ENCODE assay signal across 2 fruit fly cellular contexts in genomic region chrX:19146421-19146952, dm6.
TF ChIP-seq lines count a peak whose summit lies in the region.

No protein-coding gene starts in this region.

TF ChIP-seq in whole organism, embryonic, 481 proteins besides CTCF, POLR2A, EP300 and RAD21 (continued from another document and continues in another):
- TF ChIP-seq lilli (GFP tag; optimal IDR thresholded peaks at IDR 0.05; lab: Kevin White, UChicago) (peak; percentile 54), gro (GFP tag; optimal IDR thresholded peaks at IDR 0.05; lab: Kevin White, UChicago) (peak; percentile 51), vvl (GFP tag; IDR thresholded peaks at IDR 0.05; lab: Robert Waterston, UW) (0 out of 2 replicates have a peak, but pooled peaks have one; percentile 24), HmgZ (tag; optimal IDR thresholded peaks at IDR 0.05; lab: Kevin White, UChicago) (peak; percentile 8), CG30431 (GFP tag; optimal IDR thresholded peaks at IDR 0.05; lab: Kevin White, UChicago) (peak; percentile 10), pan (optimal IDR thresholded peaks at IDR 0.05; lab: Kevin White, UChicago) (no peak), pan (GFP tag; optimal IDR thresholded peaks at IDR 0.05 in 1 of 2, IDR thresholded peaks at IDR 0.05 in 1 of 2) (peak in 1 of 2 experiments; percentile 5), ind (GFP tag; optimal IDR thresholded peaks at IDR 0.05; lab: Kevin White, UChicago) (peak; percentile 30), Hsf (GFP tag; optimal IDR thresholded peaks at IDR 0.05; lab: Kevin White, UChicago) (peak; percentile 43), croc (GFP tag; conservative IDR thresholded peaks at IDR 0.05; lab: Robert Waterston, UW) (no peak), pros (GFP tag; optimal IDR thresholded peaks at IDR 0.05; lab: Kevin White, UChicago) (peak; percentile 34), pnt (GFP tag; optimal IDR thresholded peaks at IDR 0.05; lab: Kevin White, UChicago) (peak; percentile 11), CG7786 (GFP tag; optimal IDR thresholded peaks at IDR 0.05; lab: Kevin White, UChicago) (peak; percentile 15), CG7839 (tag; optimal IDR thresholded peaks at IDR 0.05; lab: Kevin White, UChicago) (peak; percentile 68), nmo (GFP tag; optimal IDR thresholded peaks at IDR 0.05; lab: Kevin White, UChicago) (peak; percentile 75), Hr78 (GFP tag; optimal IDR thresholded peaks at IDR 0.05; lab: Kevin White, UChicago) (peak in 1 of 2 experiments; percentile 7), D19B (GFP tag; optimal IDR thresholded peaks at IDR 0.05; lab: Kevin White, UChicago) (peak; percentile 95), H2.0 (GFP tag; IDR thresholded peaks at IDR 0.05; lab: Robert Waterston, UW) (no peak), dpn (GFP tag; optimal IDR thresholded peaks at IDR 0.05; lab: Kevin White, UChicago) (peak; percentile 17 to 42), Eip74EF (GFP tag; optimal IDR thresholded peaks at IDR 0.05; lab: Kevin White, UChicago) (peak in 1 of 2 experiments; percentile 28), sob (GFP tag; IDR thresholded peaks at IDR 0.05; lab: Robert Waterston, UW) (no peak), Hr51 (GFP tag; optimal IDR thresholded peaks at IDR 0.05; lab: Kevin White, UChicago) (peak in 1 of 2 experiments; percentile 38), zfh1 (GFP tag; IDR thresholded peaks at IDR 0.05; lab: Robert Waterston, UW) (no peak), ERR (GFP tag; optimal IDR thresholded peaks at IDR 0.05; lab: Kevin White, UChicago) (no peak), mld (GFP tag; IDR thresholded peaks at IDR 0.05; lab: Robert Waterston, UW; ENCODE audit: partially characterized antibody) (no peak), CG7987 (GFP tag; optimal IDR thresholded peaks at IDR 0.05; lab: Kevin White, UChicago) (peak; percentile 15), CG13775 (GFP tag; optimal IDR thresholded peaks at IDR 0.05; lab: Kevin White, UChicago) (no peak), Oli (tag; optimal IDR thresholded peaks at IDR 0.05; lab: Kevin White, UChicago) (peak; percentile 33), chinmo (GFP tag; IDR thresholded peaks at IDR 0.05; lab: Robert Waterston, UW; ENCODE audit: partially characterized antibody) (0 out of 4 replicates have a peak, but pooled peaks have one; percentile 56), NFAT (GFP tag; IDR thresholded peaks at IDR 0.05; lab: Robert Waterston, UW) (no peak), CG4328 (GFP tag; optimal IDR thresholded peaks at IDR 0.05; lab: Kevin White, UChicago) (no peak), Nf-YC (tag; optimal IDR thresholded peaks at IDR 0.05; lab: Kevin White, UChicago) (peak; percentile 5), dysf (GFP tag; IDR thresholded peaks at IDR 0.05; lab: Robert Waterston, UW) (0 out of 3 replicates have a peak, but pooled peaks have one; percentile 48), HLH54F (GFP tag; optimal IDR thresholded peaks at IDR 0.05; lab: Kevin White, UChicago) (peak; percentile 8), CG6175 (GFP tag; IDR thresholded peaks at IDR 0.05; lab: Robert Waterston, UW) (peak; percentile 39; the same call in 1 of the 3 replicates), Hr3 (GFP tag; optimal IDR thresholded peaks at IDR 0.05; lab: Kevin White, UChicago) (peak; percentile 20), chm (GFP tag; IDR thresholded peaks at IDR 0.05; lab: Robert Waterston, UW) (0 out of 2 replicates have a peak, but pooled peaks have one; percentile 24), CG30403 (GFP tag; optimal IDR thresholded peaks at IDR 0.05; lab: Kevin White, UChicago) (peak; percentile 46), lmd (GFP tag; IDR thresholded peaks at IDR 0.05; lab: Robert Waterston, UW) (peak; percentile 32; the same call in 1 of the 2 replicates), CG14014 (GFP tag; IDR thresholded peaks at IDR 0.05; lab: Robert Waterston, UW) (peak; percentile 67; the same call in 1 of the 2 replicates), CG17328 (GFP tag; IDR thresholded peaks at IDR 0.05; lab: Robert Waterston, UW) (0 out of 2 replicates have a peak, but pooled peaks have one; percentile 12), Dad (GFP tag; optimal IDR thresholded peaks at IDR 0.05; lab: Kevin White, UChicago) (peak; percentile 53), Xrp1 (GFP tag; IDR thresholded peaks at IDR 0.05; lab: Robert Waterston, UW) (peak; percentile 52; the same call in 1 of the 2 replicates), CG9727 (GFP tag; optimal IDR thresholded peaks at IDR 0.05; lab: Kevin White, UChicago) (peak; percentile 27), NK7.1 (GFP tag; optimal IDR thresholded peaks at IDR 0.05; lab: Kevin White, UChicago) (peak; percentile 61), CG7928 (GFP tag; optimal IDR thresholded peaks at IDR 0.05; lab: Kevin White, UChicago) (no peak), Optix (GFP tag; IDR thresholded peaks at IDR 0.05; lab: Robert Waterston, UW) (0 out of 3 replicates have a peak, but pooled peaks have one; percentile 34), CG8478 (optimal IDR thresholded peaks at IDR 0.05; lab: Kevin White, UChicago) (peak; percentile 1), Rx (GFP tag; IDR thresholded peaks at IDR 0.05; lab: Robert Waterston, UW) (no peak), sim (GFP tag; IDR thresholded peaks at IDR 0.05; lab: Robert Waterston, UW) (no peak), CHES-1-like (GFP tag; optimal IDR thresholded peaks at IDR 0.05; lab: Kevin White, UChicago) (peak; percentile 3), jumu (GFP tag; optimal IDR thresholded peaks at IDR 0.05; lab: Kevin White, UChicago) (no peak), CG10209 (GFP tag; optimal IDR thresholded peaks at IDR 0.05; lab: Kevin White, UChicago) (peak; percentile 24), CG5180 (GFP tag; optimal IDR thresholded peaks at IDR 0.05; lab: Kevin White, UChicago) (peak; percentile 6), CG11504 (tag; optimal IDR thresholded peaks at IDR 0.05; lab: Kevin White, UChicago) (peak; percentile 35), lab (GFP tag; optimal IDR thresholded peaks at IDR 0.05; lab: Kevin White, UChicago) (peak; percentile 25), HLH3B (GFP tag; IDR thresholded peaks at IDR 0.05; lab: Robert Waterston, UW) (0 out of 2 replicates have a peak, but pooled peaks have one; percentile 16), hkb (optimal IDR thresholded peaks at IDR 0.05; lab: Kevin White, UChicago) (no peak), hkb (GFP tag; IDR thresholded peaks at IDR 0.05; lab: Robert Waterston, UW) (peak; percentile 17; the same call in 1 of the 2 replicates), gem (tag; optimal IDR thresholded peaks at IDR 0.05; lab: Kevin White, UChicago) (peak; percentile 56), Ets97D (GFP tag; optimal IDR thresholded peaks at IDR 0.05; lab: Kevin White, UChicago) (peak; percentile 13), Ets65A (GFP tag; lab: Kevin White, UChicago) (peak; percentile 97)

TF ChIP-seq in whole organism, prepupa, 60 proteins besides CTCF, POLR2A, EP300 and RAD21 (continued from another document):
- TF ChIP-seq CG11294 (GFP tag; IDR thresholded peaks at IDR 0.05; lab: Robert Waterston, UW): no peak
- TF ChIP-seq CG1621 (tag; optimal IDR thresholded peaks at IDR 0.05; lab: Kevin White, UChicago): no peak
- TF ChIP-seq CG15336 (GFP tag; IDR thresholded peaks at IDR 0.05; lab: Robert Waterston, UW): peak; percentile 46
- TF ChIP-seq pdm3 (GFP tag; optimal IDR thresholded peaks at IDR 0.05; lab: Kevin White, UChicago): peak; percentile 30
- peak; percentile 83 for TF ChIP-seq svp (GFP tag; lab: Kevin White, UChicago)
- TF ChIP-seq salr (GFP tag; optimal IDR thresholded peaks at IDR 0.05; lab: Kevin White, UChicago): peak in 1 of 2 experiments; percentile 40
- TF ChIP-seq CG11902 (GFP tag; optimal IDR thresholded peaks at IDR 0.05; lab: Kevin White, UChicago): no peak
- peak; percentile 35 for TF ChIP-seq net (GFP tag; optimal IDR thresholded peaks at IDR 0.05; lab: Kevin White, UChicago)
- TF ChIP-seq CG32006 (GFP tag; optimal IDR thresholded peaks at IDR 0.05; lab: Kevin White, UChicago): peak; percentile 78
- no peak for TF ChIP-seq Ets96B (tag; optimal IDR thresholded peaks at IDR 0.05; lab: Kevin White, UChicago)
- peak in 1 of 2 experiments; percentile 6 for TF ChIP-seq ss (GFP tag; optimal IDR thresholded peaks at IDR 0.05; lab: Kevin White, UChicago)
- no peak for TF ChIP-seq fd85E (GFP tag; optimal IDR thresholded peaks at IDR 0.05; lab: Kevin White, UChicago)
- TF ChIP-seq CG6808 (GFP tag; optimal IDR thresholded peaks at IDR 0.05; lab: Kevin White, UChicago): no peak
- TF ChIP-seq esn (GFP tag; optimal IDR thresholded peaks at IDR 0.05; lab: Kevin White, UChicago): peak; percentile 37
- peak; percentile 58 for TF ChIP-seq CG4318 (GFP tag; optimal IDR thresholded peaks at IDR 0.05; lab: Kevin White, UChicago)
- peak; percentile 9 for TF ChIP-seq Smox (GFP tag; optimal IDR thresholded peaks at IDR 0.05; lab: Kevin White, UChicago)
- TF ChIP-seq topi (GFP tag; optimal IDR thresholded peaks at IDR 0.05; lab: Kevin White, UChicago): peak; percentile 30
- TF ChIP-seq Sox14 (GFP tag; optimal IDR thresholded peaks at IDR 0.05; lab: Kevin White, UChicago): peak; percentile 15
- no peak for TF ChIP-seq CG7368 (GFP tag; optimal IDR thresholded peaks at IDR 0.05; lab: Kevin White, UChicago)
- TF ChIP-seq CG3919 (GFP tag; optimal IDR thresholded peaks at IDR 0.05; lab: Kevin White, UChicago): peak; percentile 31
- TF ChIP-seq Lpt (GFP tag; optimal IDR thresholded peaks at IDR 0.05; lab: Kevin White, UChicago): peak; percentile 19
- no peak for TF ChIP-seq vri (GFP tag; optimal IDR thresholded peaks at IDR 0.05; lab: Kevin White, UChicago)
- TF ChIP-seq CG16779 (tag; optimal IDR thresholded peaks at IDR 0.05; lab: Kevin White, UChicago): no peak
- TF ChIP-seq Met (GFP tag; optimal IDR thresholded peaks at IDR 0.05; lab: Kevin White, UChicago): peak; percentile 37
- peak; percentile 8 for TF ChIP-seq lz (GFP tag; optimal IDR thresholded peaks at IDR 0.05; lab: Kevin White, UChicago)
- peak; percentile 24 for TF ChIP-seq CG6276 (GFP tag; optimal IDR thresholded peaks at IDR 0.05; lab: Kevin White, UChicago)
- peak; percentile 23 for TF ChIP-seq achi (GFP tag; optimal IDR thresholded peaks at IDR 0.05; lab: Kevin White, UChicago)
- TF ChIP-seq CG34406 (GFP tag; optimal IDR thresholded peaks at IDR 0.05; lab: Kevin White, UChicago): no peak
- peak; percentile 68 for TF ChIP-seq fkh (GFP tag; optimal IDR thresholded peaks at IDR 0.05; lab: Kevin White, UChicago)
- TF ChIP-seq eg (GFP tag; IDR thresholded peaks at IDR 0.05; lab: Robert Waterston, UW): peak; percentile 52; the same call in 2 of the 3 replicates
TF ChIP-seq in whole organism, prepupa: peak in this region for 34.
